Fruit fly (Drosophila melanogaster): ENCODE data around the gene ogre.

Gene ogre

DNA sequence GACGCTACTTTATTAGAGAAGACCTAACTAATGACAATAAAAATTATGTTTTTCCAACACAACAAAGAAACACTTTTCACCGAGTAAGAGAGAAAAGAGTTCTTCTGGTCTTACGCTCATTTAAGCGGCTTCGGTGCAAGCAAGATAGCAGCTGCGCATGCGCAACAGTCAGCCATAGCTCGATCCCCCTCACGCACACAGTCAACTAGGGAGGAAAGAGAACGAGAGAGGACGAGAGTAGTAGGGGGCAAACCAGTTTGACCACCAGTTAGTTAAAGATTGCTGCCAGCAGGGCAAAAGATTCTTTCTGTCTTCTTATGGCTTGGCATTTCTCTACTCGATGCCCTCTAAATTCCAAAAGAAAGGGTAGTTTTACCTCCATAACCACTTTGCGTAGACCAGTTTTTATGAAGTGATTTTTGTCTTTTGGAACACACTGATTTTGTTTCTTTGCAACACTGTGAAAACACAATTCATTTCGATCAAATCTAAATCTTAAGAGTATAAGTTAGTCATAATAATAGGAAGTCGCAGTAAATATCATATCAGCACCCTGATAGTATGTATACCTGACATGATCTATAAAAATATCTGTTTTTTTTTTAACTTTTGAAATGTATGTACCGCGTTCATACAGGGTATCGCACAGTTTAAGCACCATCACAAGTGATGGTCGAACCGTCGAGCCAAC, 9.5 kb upstream of the ogre start (continued):
- TF ChIP-seq spab (GFP tag; optimal IDR thresholded peaks at IDR 0.05) (peak; percentile 19), OdsH (GFP tag; optimal IDR thresholded peaks at IDR 0.05) (peak; percentile 37), Eip75B (GFP tag; optimal IDR thresholded peaks at IDR 0.05) (peak; percentile 53), net (GFP tag; optimal IDR thresholded peaks at IDR 0.05) (peak; percentile 16), CG11294 (GFP tag; IDR thresholded peaks at IDR 0.05) (no peak), CG6792 (GFP tag; optimal IDR thresholded peaks at IDR 0.05) (peak; percentile 28), CG11762 (GFP tag; optimal IDR thresholded peaks at IDR 0.05; ENCODE audit: insufficient read depth) (no peak), fkh (GFP tag; optimal IDR thresholded peaks at IDR 0.05) (no peak), achi (GFP tag; optimal IDR thresholded peaks at IDR 0.05) (peak; percentile 56), fd59A (GFP tag; optimal IDR thresholded peaks at IDR 0.05) (peak; percentile 34), CG6163 (GFP tag; IDR thresholded peaks at IDR 0.05) (peak; percentile 41; the same call in 1 of the 3 replicates), CG10631 (GFP tag; optimal IDR thresholded peaks at IDR 0.05) (peak; percentile 60), esn (GFP tag; optimal IDR thresholded peaks at IDR 0.05) (no peak), pdm3 (GFP tag; optimal IDR thresholded peaks at IDR 0.05) (peak; percentile 52), CG31627 (GFP tag; optimal IDR thresholded peaks at IDR 0.05) (peak; percentile 29), Hr39 (GFP tag; optimal IDR thresholded peaks at IDR 0.05) (no peak), fd85E (GFP tag; optimal IDR thresholded peaks at IDR 0.05) (no peak), Lpt (GFP tag; optimal IDR thresholded peaks at IDR 0.05) (no peak), CG9139 (GFP tag; optimal IDR thresholded peaks at IDR 0.05) (no peak), Sox15 (GFP tag; optimal IDR thresholded peaks at IDR 0.05) (no peak)

DNA sequence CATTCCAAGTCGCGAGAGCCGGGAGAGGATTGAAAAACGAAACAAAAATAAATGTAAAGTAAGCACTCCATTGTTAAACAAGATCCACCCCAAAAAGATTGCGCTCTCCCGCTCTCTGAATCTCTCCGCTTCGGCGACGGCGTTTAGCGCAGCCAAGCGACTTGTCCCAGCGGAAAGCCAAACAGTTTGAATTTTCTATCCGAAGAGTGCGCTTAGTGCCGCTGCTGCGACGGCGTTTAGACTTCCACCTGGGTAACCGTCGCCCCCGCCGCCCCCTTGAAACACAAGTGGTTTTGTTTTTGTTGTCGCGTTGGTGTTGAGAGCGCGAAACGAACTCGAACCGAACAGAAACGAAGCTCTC, 7.4 kb upstream of the ogre start, which contains the start of gene Inx2:
Inx2 (plus strand) TSS at position 181 of the 361 bp plus-strand sequence.
- TF ChIP-seq eg (GFP tag; IDR thresholded peaks at IDR 0.05) = peak; percentile 62; the same call in 1 of the 3 replicates
- peak; percentile 74; the same call in 2 of the 3 replicates for TF ChIP-seq CG6163 (GFP tag; IDR thresholded peaks at IDR 0.05)
- TF ChIP-seq CG6792 (GFP tag; optimal IDR thresholded peaks at IDR 0.05) = no peak
- peak; percentile 71 for TF ChIP-seq CG8119 (GFP tag; IDR thresholded peaks at IDR 0.05)
- peak; percentile 24 for TF ChIP-seq Lpt (GFP tag; optimal IDR thresholded peaks at IDR 0.05)
- peak; percentile 39 for TF ChIP-seq dsx (GFP tag; optimal IDR thresholded peaks at IDR 0.05; ENCODE audit: poor library complexity, severe bottlenecking)
- TF ChIP-seq topi (GFP tag; optimal IDR thresholded peaks at IDR 0.05) = no peak
- TF ChIP-seq fd85E (GFP tag; optimal IDR thresholded peaks at IDR 0.05) = peak; percentile 15
- TF ChIP-seq achi (GFP tag; optimal IDR thresholded peaks at IDR 0.05) = no peak
- peak; percentile 25 to 29 for TF ChIP-seq ss (GFP tag; optimal IDR thresholded peaks at IDR 0.05)
- peak; percentile 79 for TF ChIP-seq CG6854 (GFP tag; optimal IDR thresholded peaks at IDR 0.05)
- 0 out of 2 replicates have a peak, but pooled peaks have one; percentile 8 for TF ChIP-seq Gug (GFP tag; IDR thresholded peaks at IDR 0.05)
- TF ChIP-seq fkh (GFP tag; optimal IDR thresholded peaks at IDR 0.05) = peak; percentile 71
- peak; percentile 17 for TF ChIP-seq CG1621 (tag; optimal IDR thresholded peaks at IDR 0.05)
- peak; percentile 65 for TF ChIP-seq vri (GFP tag; optimal IDR thresholded peaks at IDR 0.05)
- peak; percentile 59 for TF ChIP-seq svp (GFP tag)
- peak; percentile 22 for TF ChIP-seq Sox14 (GFP tag; optimal IDR thresholded peaks at IDR 0.05)
- peak; percentile 22 for TF ChIP-seq Sox102F (GFP tag; optimal IDR thresholded peaks at IDR 0.05)
- peak; percentile 42 for TF ChIP-seq CG9139 (GFP tag; optimal IDR thresholded peaks at IDR 0.05)
- no peak for TF ChIP-seq CG8632 (GFP tag; optimal IDR thresholded peaks at IDR 0.05)
- peak; percentile 13 for TF ChIP-seq CG3919 (GFP tag; optimal IDR thresholded peaks at IDR 0.05)
- TF ChIP-seq CG10631 (GFP tag; optimal IDR thresholded peaks at IDR 0.05) = no peak
- TF ChIP-seq CG15336 (GFP tag; IDR thresholded peaks at IDR 0.05) = peak; percentile 48; the same call in 1 of the 2 replicates
- TF ChIP-seq Eip78C (GFP tag) = peak; percentile 32
- peak; percentile 5 for TF ChIP-seq CG6276 (GFP tag; optimal IDR thresholded peaks at IDR 0.05)
- no peak for TF ChIP-seq Smox (GFP tag; optimal IDR thresholded peaks at IDR 0.05)
